Fruit fly (Drosophila melanogaster) whole organism, embryonic: Measurements from ENCODE around the gene Acf.
A peak's percentile ranks its signal among the peaks of the same experiment; 100 is the strongest.

Source experiments
- Atf3 ChIP-seq: fragments of 200-800 bp; sonication (Bioruptor generic); optimal IDR thresholded peaks from 3 replicates; lab custom pipeline; 2016; ENCODE audit warnings: missing biosample characterization, missing genetic modification characterization
- Bgb ChIP-seq: fragments of 200-800 bp; sonication (Bioruptor generic); IDR thresholded peaks from 2 replicates; pipeline ENCODE4 v1.3.6; 2022; ENCODE audit warnings: missing biosample characterization, missing genetic modification characterization; ENCODE audit not compliant: partially characterized antibody
- CG10267 ChIP-seq: fragments of 200-800 bp; sonication (Bioruptor generic); optimal IDR thresholded peaks from 2 replicates; lab custom pipeline; 2018; ENCODE audit warnings: missing biosample characterization, mild to moderate bottlenecking, missing genetic modification characterization, moderate library complexity
- CG11093 ChIP-seq: fragments of 200-800 bp; sonication (Bioruptor generic); IDR thresholded peaks from 3 replicates; pipeline ENCODE4 v1.3.6; 2022; ENCODE audit warnings: missing biosample characterization, missing genetic modification characterization
- CG12104 ChIP-seq: fragments of 200-800 bp; sonication (Bioruptor generic); optimal IDR thresholded peaks from 3 replicates; lab custom pipeline; 2016; ENCODE audit warnings: missing biosample characterization, missing genetic modification characterization
- CG12769 ChIP-seq: fragments of 200-800 bp; sonication (Bioruptor generic); optimal IDR thresholded peaks from 2 replicates; lab custom pipeline; 2019; ENCODE audit warnings: missing biosample characterization, mild to moderate bottlenecking, missing genetic modification characterization, moderate library complexity
- CG14710 ChIP-seq: fragments of 200-800 bp; sonication (Bioruptor generic); optimal IDR thresholded peaks from 3 replicates; lab custom pipeline; 2019; ENCODE audit warnings: missing biosample characterization, mild to moderate bottlenecking, missing genetic modification characterization, moderate library complexity
- CG17912 ChIP-seq: fragments of 200-800 bp; sonication (Bioruptor generic); optimal IDR thresholded peaks from 2 replicates; lab custom pipeline; 2018; ENCODE audit warnings: missing biosample characterization, mild to moderate bottlenecking, missing genetic modification characterization
- CG1792 ChIP-seq: fragments of 200-800 bp; sonication (Bioruptor generic); optimal IDR thresholded peaks from 2 replicates; lab custom pipeline; 2016; ENCODE audit warnings: missing biosample characterization, missing genetic modification characterization
- CG18476 ChIP-seq: fragments of 200-800 bp; sonication (Bioruptor generic); optimal IDR thresholded peaks from 2 replicates; lab custom pipeline; 2016; ENCODE audit warnings: missing biosample characterization, mild to moderate bottlenecking, missing genetic modification characterization
- CG2120 ChIP-seq: fragments of 200-800 bp; sonication (Bioruptor generic); optimal IDR thresholded peaks from 3 replicates; lab custom pipeline; 2016; ENCODE audit warnings: missing biosample characterization, missing genetic modification characterization
- CG31224 ChIP-seq: fragments of 200-800 bp; sonication (Bioruptor generic); IDR thresholded peaks from 2 replicates; pipeline ENCODE4 v1.3.6; 2022; ENCODE audit warnings: missing biosample characterization, missing genetic modification characterization
- CG32532 ChIP-seq: fragments of 200-800 bp; sonication (Bioruptor generic); IDR thresholded peaks from 2 replicates; pipeline ENCODE4 v1.3.6; 2022; ENCODE audit warnings: missing biosample characterization, missing genetic modification characterization
- CG33557 ChIP-seq: fragments of 200-800 bp; sonication (Bioruptor generic); optimal IDR thresholded peaks from 2 replicates; lab custom pipeline; 2019; ENCODE audit warnings: missing biosample characterization, mild to moderate bottlenecking, missing genetic modification characterization, moderate library complexity
- CG34422 ChIP-seq: fragments of 200-800 bp; sonication (Bioruptor generic); IDR thresholded peaks from 3 replicates; pipeline ENCODE4 v1.3.6; 2022; ENCODE audit warnings: missing biosample characterization, missing genetic modification characterization
- CG4328 ChIP-seq: fragments of 200-800 bp; sonication (Bioruptor generic); optimal IDR thresholded peaks from 3 replicates; lab custom pipeline; 2017; ENCODE audit warnings: missing biosample characterization, missing genetic modification reagents, missing genetic modification characterization
- CG4424 ChIP-seq: fragments of 200-800 bp; sonication (Bioruptor generic); optimal IDR thresholded peaks from 3 replicates; lab custom pipeline; 2016; ENCODE audit warnings: missing biosample characterization, missing genetic modification characterization
- CG6254 ChIP-seq: fragments of 200-800 bp; sonication (Bioruptor generic); optimal IDR thresholded peaks from 3 replicates; lab custom pipeline; 2017; ENCODE audit warnings: mild to moderate bottlenecking, missing biosample characterization, missing genetic modification reagents, missing genetic modification characterization
- CkIIα-i1 ChIP-seq: fragments of 200-800 bp; sonication (Bioruptor generic); IDR thresholded peaks from 2 replicates; pipeline ENCODE4 v1.3.6; 2022; ENCODE audit warnings: missing biosample characterization, missing genetic modification characterization
- D ChIP-seq, 2 experiments: fragments of 200-800 bp in 1 of 2; fragments of >200 bp in 1 of 2; sonication (Bioruptor generic) in 1 of 2; optimal IDR thresholded peaks; 2 replicates in 1 of 2; 3 replicates in 1 of 2; lab custom pipeline; 2017; ENCODE audit warnings: mild to moderate bottlenecking in 1 of 2, missing biosample characterization in 1 of 2, missing genetic modification characterization in 1 of 2, missing genetic modification reagents in 1 of 2
- E2f1 ChIP-seq: fragments of 200-800 bp; sonication (Bioruptor generic); IDR thresholded peaks from 2 replicates; pipeline ENCODE4 v1.3.6; 2022; ENCODE audit warnings: missing biosample characterization, missing genetic modification characterization
- Fer3 ChIP-seq: fragments of 200-800 bp; sonication (Bioruptor generic); optimal IDR thresholded peaks from 2 replicates; lab custom pipeline; 2018; ENCODE audit warnings: missing biosample characterization, mild to moderate bottlenecking, missing genetic modification characterization, moderate library complexity
- Lhr ChIP-seq: fragments of 200-800 bp; sonication (Bioruptor generic); optimal IDR thresholded peaks from 3 replicates; lab custom pipeline; 2017; ENCODE audit warnings: mild to moderate bottlenecking, missing biosample characterization, missing genetic modification reagents, missing genetic modification characterization
- Lim3 ChIP-seq: fragments of 200-800 bp; sonication (Bioruptor generic); IDR thresholded peaks from 2 replicates; pipeline ENCODE4 v1.3.6; 2022; ENCODE audit warnings: missing biosample characterization, missing genetic modification characterization
- Mes4 ChIP-seq: fragments of 200-800 bp; sonication (Bioruptor generic); optimal IDR thresholded peaks from 2 replicates; lab custom pipeline; 2016; ENCODE audit warnings: missing biosample characterization, missing genetic modification characterization
- Myb ChIP-seq: fragments of 200-800 bp; sonication (Bioruptor generic); optimal IDR thresholded peaks from 2 replicates; lab custom pipeline; 2016; ENCODE audit warnings: missing biosample characterization, missing genetic modification characterization
- Ssrp ChIP-seq: fragments of 200-800 bp; sonication (Bioruptor generic); optimal IDR thresholded peaks from 2 replicates; lab custom pipeline; 2018; ENCODE audit warnings: missing biosample characterization, mild to moderate bottlenecking, missing genetic modification characterization, moderate library complexity
- Taf1 ChIP-seq: fragments of 200-800 bp; sonication (Bioruptor generic); IDR thresholded peaks from 2 replicates; pipeline ENCODE4 v1.3.6; 2022; ENCODE audit warnings: missing biosample characterization, missing genetic modification characterization
- Trl ChIP-seq, 3 experiments: fragments of >200 bp in 2 of 3; fragments of 200-800 bp in 1 of 3; sonication (Bioruptor generic) in 1 of 3; optimal IDR thresholded peaks; 2 replicates in 1 of 3; 3 replicates in 2 of 3; lab custom pipeline; 2016 to 2017; ENCODE audit warnings: missing biosample characterization in 1 of 3, missing genetic modification characterization in 1 of 3
- Xbp1 ChIP-seq: fragments of 200-800 bp; sonication (Bioruptor generic); optimal IDR thresholded peaks from 3 replicates; lab custom pipeline; 2016; ENCODE audit warnings: missing biosample characterization, mild to moderate bottlenecking, missing genetic modification characterization
- ab ChIP-seq: fragments of 200-800 bp; sonication (Bioruptor generic); optimal IDR thresholded peaks from 2 replicates; lab custom pipeline; 2016; ENCODE audit warnings: missing biosample characterization, missing genetic modification characterization
- aop ChIP-seq: fragments of 200-800 bp; sonication (Bioruptor generic); IDR thresholded peaks from 2 replicates; pipeline ENCODE4 v1.3.6; 2022; ENCODE audit warnings: missing biosample characterization, missing genetic modification characterization
- bigmax ChIP-seq: fragments of 200-800 bp; sonication (Bioruptor generic); optimal IDR thresholded peaks from 2 replicates; lab custom pipeline; 2018; ENCODE audit warnings: missing biosample characterization, mild to moderate bottlenecking, missing genetic modification characterization
- chn ChIP-seq: fragments of 200-800 bp; sonication (Bioruptor generic); optimal IDR thresholded peaks from 2 replicates; lab custom pipeline; 2016; ENCODE audit warnings: missing biosample characterization, missing genetic modification characterization
- dm ChIP-seq: fragments of 200-800 bp; sonication (Bioruptor generic); optimal IDR thresholded peaks from 3 replicates; lab custom pipeline; 2016; ENCODE audit warnings: missing biosample characterization, missing genetic modification characterization
- ewg ChIP-seq: fragments of 200-800 bp; sonication (Bioruptor generic); optimal IDR thresholded peaks from 3 replicates; lab custom pipeline; 2017; ENCODE audit warnings: mild to moderate bottlenecking, missing biosample characterization, missing genetic modification reagents, missing genetic modification characterization
- gro ChIP-seq: fragments of 200-800 bp; sonication (Bioruptor generic); optimal IDR thresholded peaks from 2 replicates; lab custom pipeline; 2016; ENCODE audit warnings: missing biosample characterization, missing genetic modification characterization
- h ChIP-seq: fragments of >200 bp; optimal IDR thresholded peaks from 2 replicates; lab custom pipeline; 2017
- lola ChIP-seq, 3 experiments: fragments of >200 bp in 2 of 3; fragments of 200-800 bp in 1 of 3; sonication (Bioruptor generic) in 1 of 3; optimal IDR thresholded peaks; 2 replicates each; lab custom pipeline; 2017 to 2019; ENCODE audit warnings: missing biosample characterization in 3 of 3, missing genetic modification characterization in 3 of 3, mild to moderate bottlenecking in 1 of 3, moderate library complexity in 1 of 3
- mam ChIP-seq: fragments of 200-800 bp; sonication (Bioruptor generic); optimal IDR thresholded peaks from 3 replicates; lab custom pipeline; 2016; ENCODE audit warnings: missing biosample characterization, missing genetic modification characterization
- pum ChIP-seq: fragments of 200-800 bp; sonication (Bioruptor generic); optimal IDR thresholded peaks from 2 replicates; lab custom pipeline; 2016; ENCODE audit warnings: missing biosample characterization, missing genetic modification characterization
- slp2 ChIP-seq: fragments of 200-800 bp; sonication (Bioruptor generic); optimal IDR thresholded peaks from 2 replicates; lab custom pipeline; 2016; ENCODE audit warnings: missing biosample characterization, missing genetic modification characterization
- sob ChIP-seq: fragments of 200-800 bp; sonication (Bioruptor generic); IDR thresholded peaks from 2 replicates; pipeline ENCODE4 v1.3.6; 2022; ENCODE audit warnings: missing biosample characterization, missing genetic modification characterization
- ssp ChIP-seq: fragments of 200-800 bp; sonication (Bioruptor generic); IDR thresholded peaks from 2 replicates; pipeline ENCODE4 v1.3.6; 2022; ENCODE audit warnings: missing biosample characterization, missing genetic modification characterization
- tll ChIP-seq, 2 experiments: fragments of 200-800 bp in 1 of 2; fragments of >200 bp in 1 of 2; sonication (Bioruptor generic) in 1 of 2; optimal IDR thresholded peaks; 2 replicates each; lab custom pipeline; 2017 to 2019; ENCODE audit warnings: missing biosample characterization in 2 of 2, missing genetic modification characterization in 2 of 2, mild to moderate bottlenecking in 1 of 2, moderate library complexity in 1 of 2
- usp ChIP-seq: fragments of >200 bp; optimal IDR thresholded peaks from 2 replicates; lab custom pipeline; 2017; ENCODE audit warnings: missing biosample characterization, missing genetic modification characterization
- vvl ChIP-seq: fragments of 200-800 bp; sonication (Bioruptor generic); IDR thresholded peaks from 2 replicates; pipeline ENCODE4 v1.3.6; 2022; ENCODE audit warnings: missing biosample characterization, missing genetic modification characterization
- wdn ChIP-seq: fragments of 200-800 bp; sonication (Bioruptor generic); IDR thresholded peaks from 2 replicates; pipeline ENCODE4 v1.3.6; 2022; ENCODE audit warnings: missing biosample characterization, missing genetic modification characterization
- wek ChIP-seq: fragments of 200-800 bp; sonication (Bioruptor generic); optimal IDR thresholded peaks from 3 replicates; lab custom pipeline; 2018; ENCODE audit warnings: missing biosample characterization, mild to moderate bottlenecking, missing genetic modification characterization, moderate library complexity
- zfh2 ChIP-seq: fragments of 200-800 bp; sonication (Bioruptor generic); optimal IDR thresholded peaks from 2 replicates; lab custom pipeline; 2016; ENCODE audit warnings: missing biosample characterization, missing genetic modification characterization

Acf gene

dm6 chr3R:31744044-31744652, 49.6 kb upstream of the Acf start, which contains the start of gene CG1896 (continued):
- TF ChIP-seq D (optimal IDR thresholded peaks at IDR 0.05; lab: Kevin White, UChicago) (no peak), D (GFP tag; optimal IDR thresholded peaks at IDR 0.05; lab: Kevin White, UChicago) (no peak), gro (no peak), bigmax (no peak), Bgb (GFP tag; lab: Robert Waterston, UW) (no peak), CkIIα-i1 (GFP tag; lab: Robert Waterston, UW) (no peak), dm (GFP tag; lab: Kevin White, UChicago) (no peak), CG11093 (GFP tag; lab: Robert Waterston, UW) (no peak), CG17912 (GFP tag; lab: Kevin White, UChicago) (no peak), CG4328 (GFP tag; lab: Kevin White, UChicago) (no peak), CG10267 (tag; lab: Kevin White, UChicago) (peak; percentile 90), CG33557 (GFP tag; lab: Kevin White, UChicago) (peak; percentile 1), tll (GFP tag; optimal IDR thresholded peaks at IDR 0.05; lab: Kevin White, UChicago) (no peak), CG32532 (peak; percentile 41; the same call in 1 of the 2 replicates), usp (no peak), CG4424 (GFP tag; lab: Kevin White, UChicago) (peak; percentile 52), ewg (GFP tag; lab: Kevin White, UChicago) (peak; percentile 26), vvl (GFP tag; lab: Robert Waterston, UW) (peak; percentile 70), aop (GFP tag; lab: Robert Waterston, UW) (no peak), Trl (optimal IDR thresholded peaks at IDR 0.05; lab: Kevin White, UChicago) (no peak), Trl (GFP tag; optimal IDR thresholded peaks at IDR 0.05; lab: Kevin White, UChicago) (no peak), sob (peak; percentile 69), Ssrp (tag; lab: Kevin White, UChicago) (peak; percentile 23), Mes4 (GFP tag; lab: Kevin White, UChicago) (no peak), Atf3 (GFP tag; lab: Kevin White, UChicago) (no peak), CG34422 (GFP tag; lab: Robert Waterston, UW) (peak; percentile 42; the same call in 1 of the 3 replicates), ab (no peak), E2f1 (GFP tag; lab: Robert Waterston, UW) (peak; percentile 42; the same call in 1 of the 2 replicates), mam (peak; percentile 8), CG12769 (tag; lab: Kevin White, UChicago) (no peak), Lim3 (GFP tag; lab: Robert Waterston, UW) (no peak), pum (GFP tag; lab: Kevin White, UChicago) (no peak), ssp (GFP tag; lab: Robert Waterston, UW) (peak; percentile 24; the same call in 1 of the 2 replicates), wdn (GFP tag; lab: Robert Waterston, UW) (no peak), h (lab: Kevin White, UChicago) (no peak), CG1792 (no peak), chn (GFP tag; lab: Kevin White, UChicago) (no peak), CG31224 (GFP tag; lab: Robert Waterston, UW) (no peak), zfh2 (GFP tag; lab: Kevin White, UChicago) (no peak), Lhr (GFP tag; lab: Kevin White, UChicago) (no peak), Taf1 (GFP tag; lab: Robert Waterston, UW) (peak; percentile 24; the same call in 1 of the 2 replicates), CG12104 (GFP tag; lab: Kevin White, UChicago) (peak; percentile 25), CG14710 (tag; lab: Kevin White, UChicago) (peak; percentile 21), slp2 (GFP tag; lab: Kevin White, UChicago) (no peak), Myb (GFP tag; lab: Kevin White, UChicago) (no peak), lola (GFP tag; optimal IDR thresholded peaks at IDR 0.05; lab: Kevin White, UChicago) (no peak), Fer3 (tag; lab: Kevin White, UChicago) (peak; percentile 30), Xbp1 (GFP tag; lab: Kevin White, UChicago) (peak; percentile 43), CG6254 (GFP tag; lab: Kevin White, UChicago) (peak; percentile 30), CG2120 (peak; percentile 50), CG18476 (GFP tag; lab: Kevin White, UChicago) (peak; percentile 46), wek (GFP tag; lab: Kevin White, UChicago) (peak; percentile 93)
